Worm (Caenorhabditis elegans) whole organism, mixed stage, embryonic: ENCODE measurements around the gene K01D12.15.
A peak's percentile ranks its signal among the peaks of the same experiment; 100 is the strongest.

Experiments used
- M03D4.4 ChIP-seq: sonication (generic microtip); optimal IDR thresholded peaks from 2 replicates; lab custom pipeline; 2017; ENCODE audit warnings: mild to moderate bottlenecking, missing genetic modification characterization, missing compliant biosample characterization
- bed-3 ChIP-seq: fragments of 200-800 bp; sonication (Bioruptor generic); optimal IDR thresholded peaks from 3 replicates; lab custom pipeline; 2018; ENCODE audit warnings: mild to moderate bottlenecking, missing genetic modification characterization, moderate library complexity, missing compliant biosample characterization
- blmp-1 ChIP-seq: fragments of 150-350 bp; optimal IDR thresholded peaks from 2 replicates; lab custom pipeline; 2014; ENCODE audit warnings: missing biosample characterization, missing genetic modification characterization
- ceh-83 ChIP-seq: fragments of 200-800 bp; sonication (Bioruptor generic); optimal IDR thresholded peaks from 2 replicates; lab custom pipeline; 2018; ENCODE audit warnings: mild to moderate bottlenecking, missing genetic modification characterization, missing compliant biosample characterization
- lin-32 ChIP-seq: fragments of 200-800 bp; sonication (Bioruptor generic); optimal IDR thresholded peaks from 2 replicates; lab custom pipeline; 2018; ENCODE audit warnings: mild to moderate bottlenecking, missing genetic modification characterization, missing compliant biosample characterization
- lsy-2 ChIP-seq: fragments of 150-350 bp; optimal IDR thresholded peaks from 2 replicates; lab custom pipeline; 2014; ENCODE audit warnings: missing biosample characterization, missing genetic modification characterization
- mep-1 ChIP-seq: fragments of 150-350 bp; optimal IDR thresholded peaks from 2 replicates; lab custom pipeline; 2017; ENCODE audit warnings: missing biosample characterization, missing genetic modification reagents, missing genetic modification characterization, inconsistent platforms
- nhr-28 ChIP-seq: fragments of 150-350 bp; optimal IDR thresholded peaks from 2 replicates; lab custom pipeline; 2014; ENCODE audit warnings: missing biosample characterization, missing genetic modification characterization
- nhr-76 ChIP-seq: sonication (generic microtip); optimal IDR thresholded peaks from 2 replicates; lab custom pipeline; 2017; ENCODE audit warnings: missing biosample characterization, missing genetic modification characterization
- pha-4 ChIP-seq: fragments of 150-350 bp; optimal IDR thresholded peaks from 2 replicates; lab custom pipeline; 2018; ENCODE audit warnings: missing biosample characterization, missing genetic modification reagents, missing genetic modification characterization
- unc-120 ChIP-seq: sonication (generic microtip); optimal IDR thresholded peaks from 2 replicates; lab custom pipeline; 2017; ENCODE audit warnings: missing genetic modification characterization, missing compliant biosample characterization; ENCODE audit not compliant: poor library complexity, severe bottlenecking
- unc-39 ChIP-seq: fragments of 150-350 bp; optimal IDR thresholded peaks from 2 replicates; lab custom pipeline; 2014; ENCODE audit warnings: missing biosample characterization, missing genetic modification characterization
- unc-62 ChIP-seq: fragments of 150-350 bp; optimal IDR thresholded peaks from 2 replicates; lab custom pipeline; 2014; ENCODE audit warnings: missing biosample characterization, missing genetic modification reagents, missing genetic modification characterization

DNA sequence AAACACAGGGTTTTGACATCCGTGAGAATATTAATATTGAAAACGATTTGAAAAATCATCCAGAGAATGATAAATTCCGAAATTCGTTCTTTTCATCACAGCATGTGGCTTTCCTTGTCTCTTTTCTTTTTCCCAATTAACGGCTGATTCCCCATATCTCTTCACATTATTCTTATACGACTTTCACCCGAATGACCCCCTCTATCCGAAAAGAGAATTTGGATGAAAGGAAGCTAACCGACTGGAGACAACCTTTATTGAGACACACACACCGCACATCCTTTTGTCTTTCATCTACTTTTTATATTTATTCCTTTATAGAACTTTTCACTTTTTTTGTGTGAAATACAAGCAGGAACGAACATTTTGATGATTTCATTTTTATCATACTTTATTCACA is 28.6 kb upstream of the K01D12.15 start:
- TF ChIP-seq lin-32 (GFP tag; lab: Kevin White, UChicago) = no peak
- no peak for TF ChIP-seq pha-4 (tag; lab: Kevin White, UChicago)
- TF ChIP-seq bed-3 = no peak
- TF ChIP-seq unc-120 (tag; lab: Kevin White, UChicago) = no peak
- TF ChIP-seq nhr-28 = no peak
- TF ChIP-seq unc-62 = no peak
- peak; percentile 83 for TF ChIP-seq blmp-1 (tag; lab: Kevin White, UChicago)
- no peak for TF ChIP-seq M03D4.4 (tag; lab: Kevin White, UChicago)
- TF ChIP-seq nhr-76 (tag; lab: Kevin White, UChicago) = no peak
- no peak for TF ChIP-seq ceh-83 (GFP tag; lab: Kevin White, UChicago)
- TF ChIP-seq mep-1 (tag; lab: Kevin White, UChicago) = no peak
- TF ChIP-seq lsy-2 = no peak
- no peak for TF ChIP-seq unc-39 (tag; lab: Kevin White, UChicago)
